Worm (Caenorhabditis elegans) whole organism, late embryonic: ENCODE data around the gene rsp-4.
A peak's percentile ranks its signal among the peaks of the same experiment; 100 is the strongest.

ENCODE experiments used
- C08G9.2 ChIP-seq: sonication (generic microtip); optimal IDR thresholded peaks from 2 replicates; lab custom pipeline; 2016; ENCODE audit warnings: mild to moderate bottlenecking, missing genetic modification characterization, moderate library complexity, missing compliant biosample characterization
- C38D4.7 ChIP-seq: fragments of 200-800 bp; sonication (Bioruptor generic); optimal IDR thresholded peaks from 2 replicates; lab custom pipeline; 2018; ENCODE audit warnings: mild to moderate bottlenecking, missing genetic modification characterization, moderate library complexity, missing compliant biosample characterization
- K09A11.1 ChIP-seq: sonication (generic microtip); optimal IDR thresholded peaks from 2 replicates; lab custom pipeline; 2017; ENCODE audit warnings: antibody characterized with exemption, mild to moderate bottlenecking, missing genetic modification characterization, missing compliant biosample characterization; ENCODE audit not compliant: insufficient read depth
- Y22D7AL.16 ChIP-seq: sonication (generic microtip); optimal IDR thresholded peaks from 2 replicates; lab custom pipeline; 2016; ENCODE audit warnings: missing genetic modification characterization, missing compliant biosample characterization
- ahr-1 ChIP-seq: sonication (generic microtip); optimal IDR thresholded peaks from 2 replicates; lab custom pipeline; 2016; ENCODE audit warnings: missing genetic modification characterization, missing compliant biosample characterization
- ceh-18 ChIP-seq: sonication (generic microtip); optimal IDR thresholded peaks from 2 replicates; lab custom pipeline; 2016; ENCODE audit warnings: missing genetic modification characterization, missing compliant biosample characterization
- ceh-19 ChIP-seq: fragments of 200-800 bp; sonication (Bioruptor generic); optimal IDR thresholded peaks from 2 replicates; lab custom pipeline; 2018; ENCODE audit warnings: mild to moderate bottlenecking, missing genetic modification characterization, missing compliant biosample characterization
- ceh-2 ChIP-seq: sonication (generic microtip); optimal IDR thresholded peaks from 2 replicates; lab custom pipeline; 2016; ENCODE audit warnings: missing genotype, missing genetic modification characterization, missing compliant biosample characterization
- ceh-24 ChIP-seq: sonication (generic microtip); optimal IDR thresholded peaks from 2 replicates; lab custom pipeline; 2016; ENCODE audit warnings: mild to moderate bottlenecking, missing genetic modification characterization, missing compliant biosample characterization
- ceh-30 ChIP-seq: fragments of 150-350 bp; optimal IDR thresholded peaks from 2 replicates; lab custom pipeline; 2014; ENCODE audit warnings: missing biosample characterization, missing genetic modification characterization
- ceh-31 ChIP-seq: sonication (generic microtip); optimal IDR thresholded peaks from 2 replicates; lab custom pipeline; 2016; ENCODE audit warnings: missing genetic modification characterization, missing compliant biosample characterization
- ceh-45 ChIP-seq: fragments of 200-800 bp; sonication (Bioruptor generic); IDR thresholded peaks from 2 replicates; pipeline ENCODE4 v1.3.6; 2022; ENCODE audit warnings: missing genetic modification reagents, missing genetic modification characterization, missing compliant biosample characterization
- dve-1 ChIP-seq: sonication (generic microtip); optimal IDR thresholded peaks from 2 replicates; lab custom pipeline; 2017; ENCODE audit warnings: antibody characterized with exemption, mild to moderate bottlenecking, missing genetic modification characterization, missing compliant biosample characterization
- elt-2 ChIP-seq: sonication (generic microtip); optimal IDR thresholded peaks from 2 replicates; lab custom pipeline; 2016; ENCODE audit warnings: missing genetic modification reagents, missing genetic modification characterization, missing compliant biosample characterization
- ets-4 ChIP-seq: sonication (generic microtip); optimal IDR thresholded peaks from 2 replicates; lab custom pipeline; 2016; ENCODE audit warnings: missing genetic modification characterization, missing compliant biosample characterization
- eyg-1 ChIP-seq: sonication (generic microtip); optimal IDR thresholded peaks from 2 replicates; lab custom pipeline; 2016; ENCODE audit warnings: missing genotype, missing genetic modification characterization, missing compliant biosample characterization
- fkh-6 ChIP-seq: sonication (generic microtip); optimal IDR thresholded peaks from 2 replicates; lab custom pipeline; 2016; ENCODE audit warnings: missing genetic modification characterization, missing compliant biosample characterization
- hlh-15 ChIP-seq: sonication (generic microtip); optimal IDR thresholded peaks from 2 replicates; lab custom pipeline; 2016; ENCODE audit warnings: missing genetic modification characterization, missing compliant biosample characterization
- hlh-30 ChIP-seq: sonication (generic microtip); optimal IDR thresholded peaks from 2 replicates; lab custom pipeline; 2017; ENCODE audit warnings: antibody characterized with exemption, missing genetic modification characterization, missing compliant biosample characterization; ENCODE audit not compliant: insufficient read depth
- lin-11 ChIP-seq: fragments of 200-800 bp; sonication (Bioruptor generic); optimal IDR thresholded peaks from 2 replicates; lab custom pipeline; 2018; ENCODE audit warnings: mild to moderate bottlenecking, missing genetic modification characterization, missing compliant biosample characterization
- mec-3 ChIP-seq: sonication (generic microtip); optimal IDR thresholded peaks from 2 replicates; lab custom pipeline; 2016; ENCODE audit warnings: borderline replicate concordance, missing genetic modification characterization, missing compliant biosample characterization
- nfya-1 ChIP-seq: sonication (generic microtip); optimal IDR thresholded peaks from 2 replicates; lab custom pipeline; 2017; ENCODE audit warnings: missing genetic modification characterization, mild to moderate bottlenecking, missing compliant biosample characterization, antibody characterized with exemption, moderate library complexity
- nhr-11 ChIP-seq: fragments of 150-350 bp; optimal IDR thresholded peaks from 2 replicates; lab custom pipeline; 2014; ENCODE audit warnings: missing biosample characterization, missing genetic modification characterization
- nhr-232 ChIP-seq: sonication (generic microtip); optimal IDR thresholded peaks from 2 replicates; lab custom pipeline; 2016; ENCODE audit warnings: missing genetic modification characterization, missing compliant biosample characterization
- pag-3 ChIP-seq: sonication (generic microtip); optimal IDR thresholded peaks from 2 replicates; lab custom pipeline; 2016; ENCODE audit warnings: missing compliant biosample characterization, missing genetic modification characterization, borderline replicate concordance
- pat-9 ChIP-seq: fragments of 200-800 bp; sonication (Bioruptor generic); optimal IDR thresholded peaks from 2 replicates; lab custom pipeline; 2018; ENCODE audit warnings: mild to moderate bottlenecking, missing genetic modification characterization, moderate library complexity, missing compliant biosample characterization
- pax-1 ChIP-seq: fragments of 150-350 bp; optimal IDR thresholded peaks from 2 replicates; lab custom pipeline; 2014; ENCODE audit warnings: missing biosample characterization, missing genetic modification characterization
- pros-1 ChIP-seq: fragments of 150-350 bp; optimal IDR thresholded peaks from 2 replicates; lab custom pipeline; 2014; ENCODE audit warnings: missing biosample characterization, missing genetic modification reagents, missing genetic modification characterization
- sox-2 ChIP-seq: fragments of 200-800 bp; sonication (Bioruptor generic); IDR thresholded peaks from 2 replicates; pipeline ENCODE4 v1.3.6; 2022; ENCODE audit warnings: missing genetic modification reagents, missing genetic modification characterization, missing compliant biosample characterization
- tbx-2 ChIP-seq: sonication (generic microtip); optimal IDR thresholded peaks from 2 replicates; lab custom pipeline; 2016; ENCODE audit warnings: missing genetic modification characterization, missing compliant biosample characterization
- tbx-7 ChIP-seq: sonication (generic microtip); optimal IDR thresholded peaks from 2 replicates; lab custom pipeline; 2016; ENCODE audit warnings: missing genotype, missing genetic modification characterization, missing compliant biosample characterization
- ttx-3 ChIP-seq: sonication (generic microtip); optimal IDR thresholded peaks from 2 replicates; lab custom pipeline; 2016; ENCODE audit warnings: missing genetic modification reagents, missing genetic modification characterization, missing compliant biosample characterization
- unc-3 ChIP-seq, 2 experiments: fragments of 200-800 bp in 1 of 2; sonication (Bioruptor generic) in 1 of 2; sonication (generic microtip) in 1 of 2; conservative IDR thresholded peaks in 1 of 2; optimal IDR thresholded peaks in 1 of 2; 2 replicates each; pipeline versions ENCODE4 v1.3.6 to Lab custom; 2016 to 2022; ENCODE audit warnings: missing compliant biosample characterization in 2 of 2, missing genetic modification characterization in 2 of 2, missing genetic modification reagents in 1 of 2
- unc-42 ChIP-seq: sonication (generic microtip); optimal IDR thresholded peaks from 2 replicates; lab custom pipeline; 2016; ENCODE audit warnings: missing genotype, missing genetic modification characterization, missing compliant biosample characterization
- unc-55 ChIP-seq: sonication (generic microtip); optimal IDR thresholded peaks from 2 replicates; lab custom pipeline; 2017; ENCODE audit warnings: missing biosample characterization, missing genetic modification reagents, missing genetic modification characterization
- unc-86 ChIP-seq: sonication (generic microtip); optimal IDR thresholded peaks from 2 replicates; lab custom pipeline; 2016; ENCODE audit warnings: missing genetic modification characterization, missing compliant biosample characterization
- zip-5 ChIP-seq: sonication (generic microtip); optimal IDR thresholded peaks from 2 replicates; lab custom pipeline; 2016; ENCODE audit warnings: missing genetic modification characterization, missing compliant biosample characterization

The rsp-4 gene

DNA sequence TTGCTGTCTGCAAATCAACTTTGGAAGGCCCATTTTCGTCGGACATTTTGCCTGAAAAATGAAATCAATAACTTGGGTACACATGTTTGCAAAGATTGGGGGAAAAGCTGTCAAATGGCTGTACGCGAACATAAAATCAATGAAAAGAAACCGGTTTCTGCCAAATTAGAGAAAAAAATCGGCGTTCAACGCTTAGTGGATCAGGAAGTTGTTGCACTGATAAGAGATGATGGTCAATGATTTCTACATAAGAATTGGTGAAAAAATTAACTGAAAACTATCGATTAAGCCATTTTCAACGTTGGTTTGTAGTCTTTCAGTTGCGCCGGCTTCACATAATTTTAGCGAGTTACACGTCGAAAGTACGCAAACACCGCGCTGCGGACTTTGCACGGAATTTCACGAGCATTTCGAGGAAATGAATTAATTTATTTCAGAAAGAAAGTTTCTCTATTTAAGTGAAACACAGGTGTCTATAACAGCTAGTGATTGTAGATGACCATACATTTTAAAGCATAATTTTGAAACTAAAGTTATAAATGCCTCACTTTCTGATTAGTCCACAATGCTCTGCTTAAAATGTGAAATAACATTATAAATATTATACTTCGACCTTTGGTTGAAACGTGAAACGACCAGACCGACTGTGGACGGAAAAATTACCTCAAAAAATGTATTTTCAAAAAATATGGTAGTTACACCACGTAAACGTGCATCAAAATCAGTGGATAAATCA lies 41.1 kb upstream of the rsp-4 start, which contains the start of the genes F07F6.4 and F07F6.2:
Gene F07F6.4 (minus strand): TSS at position 51 of the 736 bp plus-strand sequence.
Gene F07F6.2 (plus strand): TSS at position 686 of the 736 bp plus-strand sequence.
- TF ChIP-seq dve-1 (tag; lab: Kevin White, UChicago) = peak; percentile 3
- no peak for TF ChIP-seq unc-3 (GFP tag; conservative IDR thresholded peaks at IDR 0.05; lab: Robert Waterston, UW)
- peak; percentile 19 for TF ChIP-seq unc-3 (tag; optimal IDR thresholded peaks at IDR 0.05; lab: Kevin White, UChicago)
- no peak for TF ChIP-seq mec-3 (tag; lab: Kevin White, UChicago)
- peak; percentile 35 for TF ChIP-seq unc-42 (tag; lab: Kevin White, UChicago)
- TF ChIP-seq tbx-2 = peak; percentile 9
- TF ChIP-seq, all 69 proteins: peak for 4

DNA sequence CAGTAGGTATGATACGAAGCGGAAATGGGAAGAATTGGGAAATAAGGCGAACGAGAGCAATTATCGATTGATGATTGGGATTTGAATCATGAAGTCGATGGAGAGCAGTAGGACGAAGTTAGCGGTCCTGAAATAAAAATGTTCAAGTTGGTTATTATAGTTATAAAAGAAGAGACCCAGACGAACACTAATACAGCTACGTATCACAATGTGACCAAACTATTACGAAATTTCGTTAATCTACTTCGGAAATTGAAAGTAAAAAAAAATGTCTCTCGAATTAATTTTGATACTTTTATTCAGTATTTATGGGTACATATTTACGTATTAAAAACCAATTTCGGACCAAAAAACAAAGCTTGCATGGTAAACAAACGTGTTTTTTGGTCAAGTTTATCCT lies 37.8 kb upstream of the rsp-4 start:
- TF ChIP-seq tbx-2 (no peak), tbx-7 (tag; lab: Kevin White, UChicago) (no peak), C38D4.7 (GFP tag; lab: Kevin White, UChicago) (no peak), zip-5 (tag; lab: Kevin White, UChicago) (no peak), ttx-3 (tag; lab: Kevin White, UChicago) (no peak), nhr-11 (tag; lab: Kevin White, UChicago) (no peak), ceh-19 (GFP tag; lab: Kevin White, UChicago) (no peak), pros-1 (tag; lab: Kevin White, UChicago) (no peak), ceh-24 (tag; lab: Kevin White, UChicago) (no peak), hlh-15 (tag; lab: Kevin White, UChicago) (no peak), ceh-45 (GFP tag; lab: Robert Waterston, UW) (no peak), lin-11 (tag; lab: Kevin White, UChicago) (no peak), ceh-30 (tag; lab: Kevin White, UChicago) (no peak), Y22D7AL.16 (tag; lab: Kevin White, UChicago) (no peak)

DNA sequence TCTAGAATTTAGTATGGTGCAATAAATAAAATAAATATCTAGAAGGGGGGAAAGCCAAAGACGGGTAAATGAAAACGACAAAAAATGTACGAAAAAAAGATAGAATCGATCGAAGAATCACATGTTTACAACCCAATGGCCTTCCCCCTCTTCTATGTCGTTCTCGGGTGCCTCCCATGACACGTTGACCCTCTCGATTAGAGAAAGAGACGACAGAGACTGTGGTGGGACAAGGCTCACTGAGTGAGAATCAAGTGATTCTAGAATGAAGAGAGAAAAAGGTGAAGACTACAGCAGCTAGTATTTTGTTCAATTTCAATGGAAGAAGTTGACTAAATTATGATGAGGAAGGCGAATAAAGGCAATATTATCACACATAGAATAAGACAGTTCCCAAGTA lies 37.4 kb upstream of the rsp-4 start:
- TF ChIP-seq ceh-31 (tag; lab: Kevin White, UChicago) (peak; percentile 6), hlh-30 (tag; lab: Kevin White, UChicago) (peak; percentile 95), nfya-1 (peak; percentile 61), pax-1 (tag; lab: Kevin White, UChicago) (no peak), nhr-232 (tag; lab: Kevin White, UChicago) (no peak), tbx-2 (peak; percentile 43), lin-11 (tag; lab: Kevin White, UChicago) (no peak), unc-55 (GFP tag; lab: Kevin White, UChicago) (peak; percentile 33), pat-9 (tag; lab: Kevin White, UChicago) (no peak), ceh-18 (tag; lab: Kevin White, UChicago) (no peak), ceh-2 (tag; lab: Kevin White, UChicago) (no peak), nhr-11 (tag; lab: Kevin White, UChicago) (no peak), ahr-1 (no peak), ceh-24 (tag; lab: Kevin White, UChicago) (no peak), elt-2 (tag; lab: Kevin White, UChicago) (peak; percentile 74), fkh-6 (tag; lab: Kevin White, UChicago) (no peak), zip-5 (tag; lab: Kevin White, UChicago) (no peak)

DNA sequence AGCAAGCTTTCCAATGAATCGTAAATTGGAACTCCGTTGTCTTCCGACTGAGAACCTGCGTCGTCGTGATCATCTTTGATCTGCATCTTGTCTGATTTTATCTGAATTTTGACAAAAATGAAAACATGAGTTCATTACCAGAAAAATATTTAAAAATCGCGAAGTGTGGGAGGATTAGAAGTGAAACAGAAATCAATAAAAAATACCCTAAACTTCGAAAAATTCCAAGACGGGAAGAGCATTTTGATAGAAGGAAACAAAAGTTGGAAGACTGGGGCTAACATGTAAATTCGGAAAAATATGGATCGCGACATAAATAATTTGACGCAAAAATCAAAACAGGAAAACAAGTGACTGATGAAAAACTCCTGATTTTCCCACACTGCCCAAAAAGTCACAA lies 37.0 kb upstream of the rsp-4 start, which contains the start of gene F07F6.8:
Gene F07F6.8 (minus strand): TSS at position 101 of the 400 bp plus-strand sequence.
- no peak for TF ChIP-seq ceh-30 (tag; lab: Kevin White, UChicago)
- TF ChIP-seq unc-86 (tag; lab: Kevin White, UChicago) = no peak
- TF ChIP-seq C08G9.2 (tag; lab: Kevin White, UChicago) = no peak
- TF ChIP-seq nfya-1 = no peak
- no peak for TF ChIP-seq eyg-1 (tag; lab: Kevin White, UChicago)
- no peak for TF ChIP-seq K09A11.1 (tag; lab: Kevin White, UChicago)
- TF ChIP-seq ets-4 (tag; lab: Kevin White, UChicago) = no peak
- no peak for TF ChIP-seq sox-2 (GFP tag; lab: Robert Waterston, UW)
- no peak for TF ChIP-seq pag-3 (tag; lab: Kevin White, UChicago)
- no peak for TF ChIP-seq fkh-6 (tag; lab: Kevin White, UChicago)
- TF ChIP-seq, all 69 proteins: peak for 0
